Worm (Caenorhabditis elegans) whole organism, young adult: ENCODE data around the gene Y41D4A.7.

Source experiments
- B0261.1 ChIP-seq: sonication (generic microtip); optimal IDR thresholded peaks from 2 replicates; lab custom pipeline; 2016; ENCODE audit warnings: mild to moderate bottlenecking, missing genetic modification characterization, moderate library complexity, missing compliant biosample characterization
- D2030.7 ChIP-seq: fragments of 200-800 bp; sonication (Bioruptor generic); IDR thresholded peaks from 2 replicates; pipeline ENCODE4 v1.3.6; 2022; ENCODE audit warnings: missing genetic modification reagents, missing genetic modification characterization, missing compliant biosample characterization
- F22D6.2 ChIP-seq: sonication (generic microtip); optimal IDR thresholded peaks from 2 replicates; lab custom pipeline; 2016; ENCODE audit warnings: mild to moderate bottlenecking, missing genetic modification characterization, missing compliant biosample characterization
- F37B4.10 ChIP-seq: fragments of 200-800 bp; sonication (Bioruptor generic); IDR thresholded peaks from 2 replicates; pipeline ENCODE4 v1.3.6; 2022; ENCODE audit warnings: missing genetic modification characterization, missing compliant biosample characterization
- F52B5.7 ChIP-seq: sonication (generic microtip); optimal IDR thresholded peaks from 2 replicates; lab custom pipeline; 2016; ENCODE audit warnings: mild to moderate bottlenecking, missing genetic modification characterization, missing compliant biosample characterization
- T07F8.4 ChIP-seq: sonication (generic microtip); optimal IDR thresholded peaks from 2 replicates; lab custom pipeline; 2016; ENCODE audit warnings: mild to moderate bottlenecking, missing genetic modification characterization, moderate library complexity, missing compliant biosample characterization
- T26A5.8 ChIP-seq: sonication (generic microtip); optimal IDR thresholded peaks from 2 replicates; lab custom pipeline; 2016; ENCODE audit warnings: missing genetic modification characterization, missing compliant biosample characterization
- Y67H2A.10 ChIP-seq: fragments of 200-800 bp; sonication (Bioruptor generic); conservative IDR thresholded peaks from 2 replicates; pipeline ENCODE4 v1.3.6; 2022; ENCODE audit warnings: missing genetic modification reagents, missing genetic modification characterization, missing compliant biosample characterization
- Y79H2A.3 ChIP-seq: fragments of 200-800 bp; sonication (Bioruptor generic); conservative IDR thresholded peaks from 2 replicates; pipeline ENCODE4 v1.3.6; 2022; ENCODE audit warnings: missing genetic modification reagents, missing genetic modification characterization, missing compliant biosample characterization
- attf-5 ChIP-seq: fragments of 200-800 bp; sonication (Bioruptor generic); optimal IDR thresholded peaks from 2 replicates; lab custom pipeline; 2018; ENCODE audit warnings: mild to moderate bottlenecking, missing genetic modification characterization, missing compliant biosample characterization
- ccch-3 ChIP-seq: fragments of 200-800 bp; sonication (Bioruptor generic); optimal IDR thresholded peaks from 2 replicates; lab custom pipeline; 2018; ENCODE audit warnings: mild to moderate bottlenecking, missing genetic modification characterization, missing compliant biosample characterization
- cebp-2 ChIP-seq: fragments of 200-800 bp; sonication (Bioruptor generic); IDR thresholded peaks from 2 replicates; pipeline ENCODE4 v1.3.6; 2022; ENCODE audit warnings: missing genetic modification characterization, missing compliant biosample characterization
- ceh-40 ChIP-seq: fragments of 200-800 bp; sonication (Bioruptor generic); IDR thresholded peaks from 2 replicates; pipeline ENCODE4 v1.3.6; 2022; ENCODE audit warnings: missing genetic modification characterization, missing compliant biosample characterization
- ceh-91 ChIP-seq: fragments of 200-800 bp; sonication (Bioruptor generic); IDR thresholded peaks from 2 replicates; pipeline ENCODE4 v1.3.6; 2022; ENCODE audit warnings: missing genetic modification reagents, missing genetic modification characterization, missing compliant biosample characterization
- die-1 ChIP-seq: sonication (generic microtip); optimal IDR thresholded peaks from 2 replicates; lab custom pipeline; 2016; ENCODE audit warnings: missing genotype, mild to moderate bottlenecking, missing genetic modification characterization, missing compliant biosample characterization
- dpl-1 ChIP-seq: fragments of 150-350 bp; optimal IDR thresholded peaks from 2 replicates; lab custom pipeline; 2014; ENCODE audit warnings: missing biosample characterization, missing genetic modification reagents, missing genetic modification characterization
- egrh-3 ChIP-seq: fragments of 200-800 bp; sonication (Bioruptor generic); IDR thresholded peaks from 2 replicates; pipeline ENCODE4 v1.3.6; 2022; ENCODE audit warnings: missing genetic modification reagents, missing genetic modification characterization, missing compliant biosample characterization
- ets-4 ChIP-seq: fragments of 200-800 bp; sonication (Bioruptor generic); optimal IDR thresholded peaks from 2 replicates; lab custom pipeline; 2018; ENCODE audit warnings: mild to moderate bottlenecking, missing genetic modification characterization, missing compliant biosample characterization
- fkh-3 ChIP-seq: sonication (generic microtip); optimal IDR thresholded peaks from 2 replicates; lab custom pipeline; 2016; ENCODE audit warnings: mild to moderate bottlenecking, missing genetic modification characterization, missing compliant biosample characterization
- him-1 ChIP-seq: sonication (generic microtip); optimal IDR thresholded peaks from 2 replicates; lab custom pipeline; 2016; ENCODE audit warnings: missing genotype, missing genetic modification reagents, missing genetic modification characterization, missing compliant biosample characterization
- hmg-20 ChIP-seq: fragments of 200-800 bp; sonication (Bioruptor generic); IDR thresholded peaks from 2 replicates; pipeline ENCODE4 v1.3.6; 2022; ENCODE audit warnings: missing genetic modification reagents, missing genetic modification characterization, missing compliant biosample characterization
- hrde-1 ChIP-seq: sonication (generic microtip); optimal IDR thresholded peaks from 2 replicates; lab custom pipeline; 2016; ENCODE audit warnings: missing genetic modification characterization, mild to moderate bottlenecking, missing compliant biosample characterization, moderate library complexity, missing genotype, missing genetic modification reagents, borderline replicate concordance
- lag-1 ChIP-seq: fragments of 200-800 bp; sonication (Bioruptor generic); IDR thresholded peaks from 2 replicates; pipeline ENCODE4 v1.3.6; 2022; ENCODE audit warnings: missing genetic modification reagents, missing genetic modification characterization, missing compliant biosample characterization
- let-526 ChIP-seq: fragments of 200-800 bp; sonication (Bioruptor generic); IDR thresholded peaks from 2 replicates; pipeline ENCODE4 v1.3.6; 2022; ENCODE audit warnings: missing genetic modification reagents, missing genetic modification characterization, missing compliant biosample characterization
- lin-26 ChIP-seq: fragments of 200-800 bp; sonication (Bioruptor generic); IDR thresholded peaks from 2 replicates; pipeline ENCODE4 v1.3.6; 2022; ENCODE audit warnings: missing genetic modification reagents, missing genetic modification characterization, missing compliant biosample characterization
- lin-35 ChIP-seq, 3 experiments: fragments of 150-350 bp in 2 of 3; sonication (generic microtip) in 1 of 3; optimal IDR thresholded peaks; 2 replicates each; lab custom pipeline; 2014 to 2018; ENCODE audit warnings: missing biosample characterization in 3 of 3, missing genetic modification characterization in 3 of 3, missing genetic modification reagents in 3 of 3
- lin-54 ChIP-seq: fragments of 200-800 bp; sonication (Bioruptor generic); optimal IDR thresholded peaks from 2 replicates; lab custom pipeline; 2018; ENCODE audit warnings: mild to moderate bottlenecking, missing genetic modification characterization, missing compliant biosample characterization
- lsy-27 ChIP-seq: sonication (generic microtip); optimal IDR thresholded peaks from 2 replicates; lab custom pipeline; 2017; ENCODE audit warnings: missing genetic modification characterization, mild to moderate bottlenecking, missing compliant biosample characterization, antibody characterized with exemption, missing genotype, borderline replicate concordance; ENCODE audit not compliant: insufficient read depth
- rcor-1 ChIP-seq: fragments of 200-800 bp; sonication (Bioruptor generic); IDR thresholded peaks from 2 replicates; pipeline ENCODE4 v1.3.6; 2022; ENCODE audit warnings: missing genetic modification reagents, missing genetic modification characterization, missing compliant biosample characterization
- rec-8 ChIP-seq, 2 experiments: sonication (generic microtip); optimal IDR thresholded peaks; 2 replicates each; lab custom pipeline; 2016; ENCODE audit warnings: mild to moderate bottlenecking in 2 of 2, missing genetic modification characterization in 2 of 2, missing genetic modification reagents in 2 of 2, missing genotype in 2 of 2, missing biosample characterization in 1 of 2, missing compliant biosample characterization in 1 of 2, moderate library complexity in 1 of 2
- snpc-1.3 ChIP-seq: sonication (generic microtip); optimal IDR thresholded peaks from 2 replicates; lab custom pipeline; 2017; ENCODE audit warnings: missing genetic modification characterization, mild to moderate bottlenecking, missing compliant biosample characterization, antibody characterized with exemption, moderate library complexity, missing genotype, missing genetic modification reagents; ENCODE audit not compliant: insufficient read depth
- sptf-2 ChIP-seq: fragments of 200-800 bp; sonication (Bioruptor generic); optimal IDR thresholded peaks from 2 replicates; lab custom pipeline; 2018; ENCODE audit warnings: mild to moderate bottlenecking, missing genetic modification characterization, missing compliant biosample characterization
- tbx-9 ChIP-seq: sonication (generic microtip); optimal IDR thresholded peaks from 2 replicates; lab custom pipeline; 2016; ENCODE audit warnings: borderline replicate concordance, missing genetic modification characterization, inconsistent platforms, missing compliant biosample characterization
- unc-130 ChIP-seq: sonication (generic microtip); optimal IDR thresholded peaks from 2 replicates; lab custom pipeline; 2016; ENCODE audit warnings: missing genetic modification reagents, missing genetic modification characterization, missing compliant biosample characterization
- unc-62 ChIP-seq: fragments of 150-350 bp; optimal IDR thresholded peaks from 2 replicates; lab custom pipeline; 2014; ENCODE audit warnings: missing biosample characterization, missing genetic modification reagents, missing genetic modification characterization
- zfh-2 ChIP-seq: fragments of 200-800 bp; sonication (Bioruptor generic); conservative IDR thresholded peaks from 2 replicates; pipeline ENCODE4 v1.3.6; 2022; ENCODE audit warnings: missing genetic modification reagents, missing genetic modification characterization, missing compliant biosample characterization
- ztf-6 ChIP-seq: fragments of 200-800 bp; sonication (Bioruptor generic); IDR thresholded peaks from 2 replicates; pipeline ENCODE4 v1.3.6; 2022; ENCODE audit warnings: missing genetic modification reagents, missing genetic modification characterization, missing compliant biosample characterization

Gene Y41D4A.7

DNA sequence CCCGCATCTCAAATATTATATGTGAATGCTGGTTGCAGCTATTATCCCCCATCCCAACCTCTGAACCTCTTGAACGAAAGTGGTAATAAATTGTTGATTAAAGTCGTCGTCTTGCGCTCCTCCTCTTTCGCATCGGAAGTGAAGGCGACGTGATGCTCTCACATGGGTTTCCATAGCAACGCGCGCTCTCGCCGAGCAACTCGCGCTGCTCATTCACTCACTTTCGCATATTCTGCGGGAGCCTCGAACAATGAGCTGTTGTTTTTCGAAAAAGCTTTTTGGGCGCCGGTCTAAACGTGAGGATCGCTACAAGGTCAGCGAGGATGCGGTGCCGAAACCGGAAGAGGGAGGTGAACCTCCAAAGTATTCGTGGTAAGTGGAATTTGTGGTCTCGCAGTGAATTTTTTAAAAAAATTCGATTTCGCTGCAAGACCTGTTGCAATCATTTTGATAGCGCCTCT, 50.3 kb downstream of the Y41D4A.7 start, which contains the start of gene rpi-2 (continued):
- TF ChIP-seq unc-62 (no peak), cebp-2 (GFP tag; lab: Robert Waterston, UW) (0 out of 2 replicates have a peak, but pooled peaks have one; percentile 65), him-1 (tag; lab: Kevin White, UChicago) (peak; percentile 69), Y67H2A.10 (GFP tag; lab: Robert Waterston, UW) (no peak), snpc-1.3 (tag; lab: Kevin White, UChicago) (no peak), F22D6.2 (no peak), ccch-3 (GFP tag; lab: Kevin White, UChicago) (no peak), lag-1 (GFP tag; lab: Robert Waterston, UW) (no peak), ztf-6 (GFP tag; lab: Robert Waterston, UW) (no peak), F37B4.10 (GFP tag; lab: Robert Waterston, UW) (0 out of 2 replicates have a peak, but pooled peaks have one; percentile 38), lsy-27 (tag; lab: Kevin White, UChicago) (no peak), ets-4 (GFP tag; lab: Kevin White, UChicago) (peak; percentile 34), Y79H2A.3 (GFP tag; lab: Robert Waterston, UW) (peak; percentile 98), unc-130 (peak; percentile 91), ceh-91 (GFP tag; lab: Robert Waterston, UW) (peak; percentile 45; the same call in 1 of the 2 replicates), hmg-20 (peak; percentile 78), sptf-2 (GFP tag; lab: Kevin White, UChicago) (no peak), ceh-40 (peak; percentile 94), rec-8 (tag; optimal IDR thresholded peaks at IDR 0.05; lab: Kevin White, UChicago) (peak; percentile 40 to 50), dpl-1 (GFP tag; lab: Kevin White, UChicago) (peak; percentile 17), tbx-9 (peak; percentile 44), die-1 (peak; percentile 71), B0261.1 (peak; percentile 21), T07F8.4 (tag; lab: Kevin White, UChicago) (peak; percentile 71), hrde-1 (tag; lab: Kevin White, UChicago) (peak; percentile 95), fkh-3 (tag; lab: Kevin White, UChicago) (peak; percentile 81), lin-35 (GFP tag; optimal IDR thresholded peaks at IDR 0.05; lab: Kevin White, UChicago) (peak in 2 of 3 experiments; percentile 21 to 53), let-526 (GFP tag; lab: Robert Waterston, UW) (0 out of 2 replicates have a peak, but pooled peaks have one; percentile 59), T26A5.8 (tag; lab: Kevin White, UChicago) (peak; percentile 88), rcor-1 (GFP tag; lab: Robert Waterston, UW) (peak; percentile 81), D2030.7 (GFP tag; lab: Robert Waterston, UW) (peak; percentile 60), F52B5.7 (tag; lab: Kevin White, UChicago) (peak; percentile 97), attf-5 (GFP tag; lab: Kevin White, UChicago) (peak; percentile 63)

DNA sequence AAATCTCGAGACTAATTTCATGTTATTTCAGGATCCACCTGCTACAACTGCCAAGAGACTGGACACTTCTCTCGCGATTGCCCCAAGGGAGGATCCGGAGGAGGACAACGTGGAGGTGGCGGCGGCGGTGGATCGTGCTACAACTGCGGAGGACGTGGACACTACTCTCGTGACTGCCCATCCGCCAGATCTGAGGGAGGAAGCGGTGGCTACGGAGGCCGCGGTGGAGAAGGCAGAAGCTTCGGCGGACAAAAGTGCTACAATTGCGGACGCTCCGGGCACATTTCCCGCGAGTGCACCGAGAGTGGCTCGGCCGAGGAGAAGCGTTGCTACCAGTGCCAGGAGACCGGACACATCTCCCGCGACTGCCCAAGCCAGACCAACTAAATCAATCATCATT, 50.8 kb downstream of the Y41D4A.7 start:
- TF ChIP-seq zfh-2 (GFP tag; lab: Robert Waterston, UW) (peak; percentile 82), lin-26 (peak; percentile 72; the same call in 1 of the 2 replicates), lin-54 (GFP tag; lab: Kevin White, UChicago) (peak; percentile 24), hrde-1 (tag; lab: Kevin White, UChicago) (no peak), him-1 (tag; lab: Kevin White, UChicago) (no peak), egrh-3 (peak; percentile 89)
